Fruit fly (Drosophila melanogaster) whole organism: ENCODE measurements around the gene Nepl9.

Experiments used
- Dll ChIP-seq: fragments of >200 bp; optimal IDR thresholded peaks from 2 replicates; lab custom pipeline; 2017
- EcR ChIP-seq, 2 experiments: fragments of >200 bp; optimal IDR thresholded peaks; 2 replicates each; lab custom pipeline; 2017; ENCODE audit warnings: missing biosample characterization in 2 of 2, missing genetic modification characterization in 2 of 2, missing genetic modification reagents in 2 of 2
- pan ChIP-seq: fragments of >200 bp; optimal IDR thresholded peaks from 2 replicates; lab custom pipeline; 2017
- psq ChIP-seq: fragments of >200 bp; optimal IDR thresholded peaks from 2 replicates; lab custom pipeline; 2017
- usp ChIP-seq: fragments of >200 bp; optimal IDR thresholded peaks from 2 replicates; lab custom pipeline; 2017; ENCODE audit warnings: missing biosample characterization, missing genetic modification characterization, mixed read lengths

DNA sequence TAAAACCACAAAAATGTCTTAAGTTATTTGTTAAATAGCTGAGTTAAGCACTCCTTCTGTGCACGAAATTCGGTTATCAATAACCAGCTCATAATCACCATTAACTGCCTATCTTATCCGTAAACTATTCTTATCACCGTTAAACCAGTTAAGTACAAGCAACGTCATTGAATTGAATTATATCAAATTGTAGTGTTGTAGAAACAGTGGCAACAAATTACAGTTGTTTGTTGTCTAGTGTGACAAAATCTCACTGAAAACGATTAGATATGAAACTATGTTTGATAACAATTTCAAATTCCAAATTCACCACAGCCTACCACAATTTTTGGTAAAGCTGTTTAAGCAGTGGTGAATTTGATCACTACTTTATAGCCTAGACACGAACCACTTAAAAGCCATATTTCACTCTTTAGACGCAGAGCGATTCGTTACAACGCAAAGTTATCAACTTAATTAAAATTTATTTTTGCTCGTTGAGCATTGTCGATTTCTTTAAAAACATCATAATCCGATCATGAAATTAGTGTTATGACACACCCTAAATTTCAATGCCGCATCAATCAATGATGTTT lies 35.4 kb downstream of the Nepl9 start:
- TF ChIP-seq psq (no peak), usp (no peak), Dll (lab: Kevin White, UChicago) (no peak), EcR (GFP tag; optimal IDR thresholded peaks at IDR 0.05; lab: Kevin White, UChicago) (no peak), pan (lab: Kevin White, UChicago) (no peak)
